Fruit fly (Drosophila melanogaster) whole organism, embryonic: ENCODE results near the gene CG42553.

Experiments
- Asciz ChIP-seq: fragments of 200-800 bp; sonication (Bioruptor generic); optimal IDR thresholded peaks from 2 replicates; lab custom pipeline; 2017; ENCODE audit warnings: missing biosample characterization, mild to moderate bottlenecking, missing genetic modification characterization, missing genetic modification reagents
- CG10543 ChIP-seq: fragments of 200-800 bp; sonication (Bioruptor generic); optimal IDR thresholded peaks from 3 replicates; lab custom pipeline; 2017; ENCODE audit warnings: missing biosample characterization, mild to moderate bottlenecking, missing genetic modification characterization, moderate library complexity
- CG11560 ChIP-seq: fragments of 200-800 bp; sonication (Bioruptor generic); IDR thresholded peaks from 3 replicates; pipeline ENCODE4 v1.3.6; 2022; ENCODE audit warnings: missing biosample characterization, missing genetic modification characterization
- CG12659 ChIP-seq: fragments of 200-800 bp; sonication (Bioruptor generic); optimal IDR thresholded peaks from 3 replicates; lab custom pipeline; 2017; ENCODE audit warnings: mild to moderate bottlenecking, missing biosample characterization, missing genetic modification reagents, missing genetic modification characterization
- CG12942 ChIP-seq: fragments of 200-800 bp; sonication (Bioruptor generic); optimal IDR thresholded peaks from 3 replicates; lab custom pipeline; 2016; ENCODE audit warnings: missing biosample characterization, missing genetic modification characterization
- CG14050 ChIP-seq: fragments of 200-800 bp; sonication (Bioruptor generic); IDR thresholded peaks from 3 replicates; pipeline ENCODE4 v1.3.6; 2022; ENCODE audit warnings: missing biosample characterization, missing genetic modification characterization
- CG14667 ChIP-seq: fragments of 200-800 bp; sonication (Bioruptor generic); IDR thresholded peaks from 2 replicates; pipeline ENCODE4 v1.3.6; 2022; ENCODE audit warnings: missing biosample characterization, missing genetic modification characterization
- CG15514 ChIP-seq: fragments of 200-800 bp; sonication (Bioruptor generic); optimal IDR thresholded peaks from 3 replicates; lab custom pipeline; 2017; ENCODE audit warnings: missing biosample characterization, missing genetic modification characterization, mild to moderate bottlenecking, moderate library complexity, missing genetic modification reagents
- CG15601 ChIP-seq: fragments of 200-800 bp; sonication (Bioruptor generic); optimal IDR thresholded peaks from 3 replicates; lab custom pipeline; 2019; ENCODE audit warnings: missing biosample characterization, mild to moderate bottlenecking, missing genetic modification characterization, moderate library complexity
- CG1647 ChIP-seq: fragments of 200-800 bp; sonication (Bioruptor generic); optimal IDR thresholded peaks from 3 replicates; lab custom pipeline; 2016; ENCODE audit warnings: missing biosample characterization, missing genetic modification characterization
- CG30431 ChIP-seq: fragments of 200-800 bp; sonication (Bioruptor generic); optimal IDR thresholded peaks from 2 replicates; lab custom pipeline; 2017; ENCODE audit warnings: missing biosample characterization, missing genetic modification characterization
- CG31224 ChIP-seq: fragments of 200-800 bp; sonication (Bioruptor generic); IDR thresholded peaks from 2 replicates; pipeline ENCODE4 v1.3.6; 2022; ENCODE audit warnings: missing biosample characterization, missing genetic modification characterization
- CG32532 ChIP-seq: fragments of 200-800 bp; sonication (Bioruptor generic); IDR thresholded peaks from 2 replicates; pipeline ENCODE4 v1.3.6; 2022; ENCODE audit warnings: missing biosample characterization, missing genetic modification characterization
- CG3726 ChIP-seq: fragments of 200-800 bp; sonication (Bioruptor generic); IDR thresholded peaks from 3 replicates; pipeline ENCODE4, ENCODE4 v1.3.6; 2022; ENCODE audit warnings: missing biosample characterization, missing genetic modification characterization
- CG43689 ChIP-seq: fragments of 200-800 bp; sonication (Bioruptor generic); IDR thresholded peaks from 2 replicates; pipeline ENCODE4 v1.3.6; 2022; ENCODE audit warnings: missing biosample characterization, missing genetic modification characterization
- CG7271 ChIP-seq: fragments of 200-800 bp; sonication (Bioruptor generic); optimal IDR thresholded peaks from 2 replicates; lab custom pipeline; 2018; ENCODE audit warnings: missing biosample characterization, mild to moderate bottlenecking, missing genetic modification characterization, moderate library complexity
- CG8924 ChIP-seq: fragments of 200-800 bp; optimal IDR thresholded peaks from 3 replicates; lab custom pipeline; 2019; ENCODE audit warnings: missing biosample characterization, mild to moderate bottlenecking, missing genetic modification characterization, moderate library complexity
- CoRest ChIP-seq: fragments of 200-800 bp; sonication (Bioruptor generic); optimal IDR thresholded peaks from 3 replicates; lab custom pipeline; 2018; ENCODE audit warnings: missing biosample characterization, mild to moderate bottlenecking, missing genetic modification characterization, moderate library complexity
- Dek ChIP-seq: fragments of 200-800 bp; sonication (Bioruptor generic); optimal IDR thresholded peaks from 3 replicates; lab custom pipeline; 2019; ENCODE audit warnings: missing biosample characterization, mild to moderate bottlenecking, missing genetic modification characterization, moderate library complexity
- Doc3 ChIP-seq: fragments of 200-800 bp; sonication (Bioruptor generic); IDR thresholded peaks from 3 replicates; pipeline ENCODE4 v1.3.6; 2022; ENCODE audit warnings: missing biosample characterization, missing genetic modification characterization; ENCODE audit not compliant: partially characterized antibody
- E2f2 ChIP-seq: fragments of 200-800 bp; sonication (Bioruptor generic); IDR thresholded peaks from 2 replicates; pipeline ENCODE4 v1.3.6; 2022; ENCODE audit warnings: missing biosample characterization, missing genetic modification characterization
- H15 ChIP-seq: fragments of 200-800 bp; sonication (Bioruptor generic); IDR thresholded peaks from 3 replicates; pipeline ENCODE4 v1.3.6; 2022; ENCODE audit warnings: missing biosample characterization, missing genetic modification characterization
- HLH54F ChIP-seq: fragments of 200-800 bp; sonication (Bioruptor generic); optimal IDR thresholded peaks from 3 replicates; lab custom pipeline; 2016; ENCODE audit warnings: missing biosample characterization, missing genetic modification characterization
- Nf-YC ChIP-seq: fragments of 200-800 bp; optimal IDR thresholded peaks from 3 replicates; lab custom pipeline; 2019; ENCODE audit warnings: missing biosample characterization, mild to moderate bottlenecking, missing genetic modification characterization, moderate library complexity
- NfI ChIP-seq: fragments of 200-800 bp; sonication (Bioruptor generic); optimal IDR thresholded peaks from 3 replicates; lab custom pipeline; 2018; ENCODE audit warnings: missing biosample characterization, mild to moderate bottlenecking, missing genetic modification characterization, moderate library complexity
- PHDP ChIP-seq: fragments of 200-800 bp; sonication (Bioruptor generic); optimal IDR thresholded peaks from 3 replicates; lab custom pipeline; 2018; ENCODE audit warnings: missing biosample characterization, mild to moderate bottlenecking, missing genetic modification characterization, moderate library complexity
- Rfx ChIP-seq: fragments of 200-800 bp; sonication (Bioruptor generic); IDR thresholded peaks from 2 replicates; pipeline ENCODE4 v1.3.6; 2022; ENCODE audit warnings: missing biosample characterization, missing genetic modification characterization
- Rx ChIP-seq: fragments of 200-800 bp; sonication (Bioruptor generic); IDR thresholded peaks from 2 replicates; pipeline ENCODE4 v1.3.6; 2022; ENCODE audit warnings: missing biosample characterization, missing genetic modification characterization
- Ssrp ChIP-seq: fragments of 200-800 bp; sonication (Bioruptor generic); optimal IDR thresholded peaks from 2 replicates; lab custom pipeline; 2018; ENCODE audit warnings: missing biosample characterization, mild to moderate bottlenecking, missing genetic modification characterization, moderate library complexity
- al ChIP-seq: fragments of 200-800 bp; sonication (Bioruptor generic); IDR thresholded peaks from 2 replicates; pipeline ENCODE4 v1.3.6; 2022; ENCODE audit warnings: missing biosample characterization, missing genetic modification characterization
- ase ChIP-seq: fragments of 200-800 bp; sonication (Bioruptor generic); IDR thresholded peaks from 3 replicates; pipeline ENCODE4 v1.3.6; 2022; ENCODE audit warnings: missing biosample characterization, missing genetic modification characterization
- az2 ChIP-seq: fragments of 200-800 bp; sonication (Bioruptor generic); optimal IDR thresholded peaks from 3 replicates; lab custom pipeline; 2016; ENCODE audit warnings: missing biosample characterization, missing genetic modification characterization
- da ChIP-seq: fragments of 200-800 bp; sonication (Bioruptor generic); optimal IDR thresholded peaks from 2 replicates; lab custom pipeline; 2016; ENCODE audit warnings: missing biosample characterization, missing genetic modification characterization
- esg ChIP-seq: fragments of 200-800 bp; sonication (Bioruptor generic); conservative IDR thresholded peaks from 2 replicates; pipeline ENCODE4 v1.3.6; 2022; ENCODE audit warnings: missing biosample characterization, missing genetic modification characterization
- ewg ChIP-seq: fragments of 200-800 bp; sonication (Bioruptor generic); optimal IDR thresholded peaks from 3 replicates; lab custom pipeline; 2017; ENCODE audit warnings: mild to moderate bottlenecking, missing biosample characterization, missing genetic modification reagents, missing genetic modification characterization
- gcm2 ChIP-seq: fragments of 200-800 bp; sonication (Bioruptor generic); optimal IDR thresholded peaks from 2 replicates; lab custom pipeline; 2016; ENCODE audit warnings: missing biosample characterization, missing genetic modification characterization
- gem ChIP-seq: fragments of 200-800 bp; sonication (Bioruptor generic); optimal IDR thresholded peaks from 2 replicates; lab custom pipeline; 2019; ENCODE audit warnings: missing biosample characterization, mild to moderate bottlenecking, missing genetic modification characterization, moderate library complexity
- hb ChIP-seq: fragments of 200-800 bp; sonication (Bioruptor generic); IDR thresholded peaks from 3 replicates; pipeline ENCODE4 v1.3.6; 2022; ENCODE audit warnings: missing biosample characterization, missing genetic modification characterization; ENCODE audit not compliant: partially characterized antibody
- lbe ChIP-seq: fragments of 200-800 bp; sonication (Bioruptor generic); optimal IDR thresholded peaks from 2 replicates; lab custom pipeline; 2016; ENCODE audit warnings: missing biosample characterization, mild to moderate bottlenecking, missing genetic modification characterization
- lmd ChIP-seq: fragments of 200-800 bp; sonication (Bioruptor generic); IDR thresholded peaks from 2 replicates; pipeline ENCODE4 v1.3.6; 2022; ENCODE audit warnings: missing biosample characterization, missing genetic modification characterization
- nom ChIP-seq: fragments of 200-800 bp; sonication (Bioruptor generic); optimal IDR thresholded peaks from 2 replicates; lab custom pipeline; 2017; ENCODE audit warnings: missing biosample characterization, missing genetic modification characterization, mild to moderate bottlenecking, moderate library complexity, missing genetic modification reagents
- oc ChIP-seq: fragments of 200-800 bp; sonication (Bioruptor generic); optimal IDR thresholded peaks from 2 replicates; lab custom pipeline; 2018; ENCODE audit warnings: missing biosample characterization, mild to moderate bottlenecking, missing genetic modification characterization, moderate library complexity
- ranshi ChIP-seq: fragments of 200-800 bp; sonication (Bioruptor generic); IDR thresholded peaks from 2 replicates; pipeline ENCODE4 v1.3.6; 2022; ENCODE audit warnings: missing biosample characterization, missing genetic modification characterization
- sens-2 ChIP-seq: fragments of 200-800 bp; sonication (Bioruptor generic); IDR thresholded peaks from 2 replicates; pipeline ENCODE4 v1.3.6; 2022; ENCODE audit warnings: missing biosample characterization, missing genetic modification characterization
- slbo ChIP-seq: fragments of 200-800 bp; sonication (Bioruptor generic); IDR thresholded peaks from 2 replicates; pipeline ENCODE4 v1.3.6; 2022; ENCODE audit warnings: missing biosample characterization, missing genetic modification characterization
- tap ChIP-seq: fragments of 200-800 bp; optimal IDR thresholded peaks from 3 replicates; lab custom pipeline; 2019; ENCODE audit warnings: missing biosample characterization, mild to moderate bottlenecking, missing genetic modification characterization, moderate library complexity
- vvl ChIP-seq: fragments of 200-800 bp; sonication (Bioruptor generic); IDR thresholded peaks from 2 replicates; pipeline ENCODE4 v1.3.6; 2022; ENCODE audit warnings: missing biosample characterization, missing genetic modification characterization

CG42553 gene

dm6 chr3L:815234-816200, 18.4 kb upstream of the CG42553 start (continued):
- TF ChIP-seq NfI (GFP tag; lab: Kevin White, UChicago) (peak; percentile 40), Doc3 (GFP tag; lab: Robert Waterston, UW) (no peak), Dek (peak; percentile 14), nom (GFP tag; lab: Kevin White, UChicago) (no peak), CG30431 (GFP tag; lab: Kevin White, UChicago) (no peak), hb (0 out of 3 replicates have a peak, but pooled peaks have one; percentile 48), CG31224 (GFP tag; lab: Robert Waterston, UW) (peak; percentile 33; the same call in 1 of the 2 replicates), CG14050 (GFP tag; lab: Robert Waterston, UW) (peak; percentile 65), Rfx (peak; percentile 47), da (GFP tag; lab: Kevin White, UChicago) (peak; percentile 22), H15 (GFP tag; lab: Robert Waterston, UW) (peak; percentile 46; the same call in 1 of the 3 replicates), CG14667 (no peak), slbo (GFP tag; lab: Robert Waterston, UW) (peak; percentile 56), CG12942 (GFP tag; lab: Kevin White, UChicago) (no peak), sens-2 (GFP tag; lab: Robert Waterston, UW) (0 out of 2 replicates have a peak, but pooled peaks have one; percentile 17), lmd (peak; percentile 58), ase (GFP tag; lab: Robert Waterston, UW) (0 out of 3 replicates have a peak, but pooled peaks have one; percentile 27), ranshi (peak; percentile 62; the same call in 1 of the 2 replicates), CG1647 (GFP tag; lab: Kevin White, UChicago) (no peak), Rx (GFP tag; lab: Robert Waterston, UW) (peak; percentile 33; the same call in 1 of the 2 replicates), CG32532 (GFP tag; lab: Robert Waterston, UW) (peak; percentile 53; the same call in 1 of the 2 replicates), Asciz (GFP tag; lab: Kevin White, UChicago) (peak; percentile 58), Nf-YC (peak; percentile 12), CoRest (tag; lab: Kevin White, UChicago) (peak; percentile 36), CG15601 (tag; lab: Kevin White, UChicago) (peak; percentile 31), CG43689 (GFP tag; lab: Robert Waterston, UW) (no peak), CG10543 (GFP tag; lab: Kevin White, UChicago) (peak; percentile 7), PHDP (tag; lab: Kevin White, UChicago) (peak; percentile 32), az2 (peak; percentile 29), oc (tag; lab: Kevin White, UChicago) (peak; percentile 58), lbe (GFP tag; lab: Kevin White, UChicago) (no peak), HLH54F (GFP tag; lab: Kevin White, UChicago) (no peak), vvl (GFP tag; lab: Robert Waterston, UW) (peak; percentile 55), CG8924 (tag; lab: Kevin White, UChicago) (peak; percentile 44), tap (peak; percentile 38), CG12659 (GFP tag; lab: Kevin White, UChicago) (peak; percentile 24), al (GFP tag; lab: Robert Waterston, UW) (0 out of 2 replicates have a peak, but pooled peaks have one; percentile 28), CG7271 (tag; lab: Kevin White, UChicago) (no peak), gcm2 (GFP tag; lab: Kevin White, UChicago) (no peak), ewg (GFP tag; lab: Kevin White, UChicago) (peak; percentile 22), CG15514 (GFP tag; lab: Kevin White, UChicago) (no peak), Ssrp (tag; lab: Kevin White, UChicago) (peak; percentile 49), gem (tag; lab: Kevin White, UChicago) (peak; percentile 44), E2f2 (GFP tag; lab: Robert Waterston, UW) (peak; percentile 34; the same call in 1 of the 2 replicates), CG3726 (0 out of 3 replicates have a peak, but pooled peaks have one; percentile 18), esg (GFP tag; lab: Robert Waterston, UW) (peak; percentile 51), CG11560 (no peak)
